Fruit fly (Drosophila melanogaster): ENCODE data around the gene Smyd5.

DNA sequence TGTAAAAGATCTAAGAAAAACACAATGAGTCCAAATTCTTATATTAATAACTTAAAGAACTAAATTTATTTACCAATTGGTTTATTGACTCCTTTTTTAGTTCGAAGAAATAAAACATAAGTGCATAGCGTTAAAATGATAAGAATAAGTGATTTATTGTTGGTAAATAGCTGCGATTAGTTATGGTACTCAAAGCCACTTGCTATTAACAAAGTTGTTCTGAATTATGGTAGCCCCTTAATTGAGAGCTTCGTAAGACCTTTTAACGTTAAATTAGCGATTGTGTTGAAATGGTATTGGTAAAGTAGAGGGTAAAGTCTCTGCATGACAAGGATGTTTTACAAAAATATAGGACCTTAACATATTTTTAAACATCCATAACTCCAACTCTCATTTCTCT is 27.3 kb upstream of the Smyd5 start:
- TF ChIP-seq shn (GFP tag; optimal IDR thresholded peaks at IDR 0.05) (no peak), Mad (GFP tag; optimal IDR thresholded peaks at IDR 0.05) (no peak), CG18476 (GFP tag; optimal IDR thresholded peaks at IDR 0.05) (no peak), prd (optimal IDR thresholded peaks at IDR 0.05) (no peak), prd (GFP tag; IDR thresholded peaks at IDR 0.05) (no peak), sens-2 (GFP tag; IDR thresholded peaks at IDR 0.05) (no peak), Dp (GFP tag; optimal IDR thresholded peaks at IDR 0.05) (no peak), pfk (GFP tag; optimal IDR thresholded peaks at IDR 0.05) (no peak), stwl (tag; optimal IDR thresholded peaks at IDR 0.05) (no peak), Doc2 (GFP tag; IDR thresholded peaks at IDR 0.05) (no peak)
